Fruit fly (Drosophila melanogaster) whole organism, embryonic: ENCODE results near the gene Ctns.

Experiments used
- Asciz ChIP-seq: fragments of 200-800 bp; sonication (Bioruptor generic); optimal IDR thresholded peaks from 2 replicates; lab custom pipeline; 2017; ENCODE audit warnings: missing biosample characterization, mild to moderate bottlenecking, missing genetic modification characterization, missing genetic modification reagents
- Awh ChIP-seq: fragments of 200-800 bp; sonication (Bioruptor generic); IDR thresholded peaks from 2 replicates; pipeline ENCODE4, ENCODE4 v1.3.6; 2022; ENCODE audit warnings: missing biosample characterization, missing genetic modification characterization
- C15 ChIP-seq: fragments of 200-800 bp; sonication (Bioruptor generic); IDR thresholded peaks from 3 replicates; pipeline ENCODE4 v1.3.6; 2022; ENCODE audit warnings: missing biosample characterization, missing genetic modification characterization
- CG11247 ChIP-seq: fragments of 200-800 bp; sonication (Bioruptor generic); IDR thresholded peaks from 2 replicates; pipeline ENCODE4 v1.3.6; 2022; ENCODE audit warnings: missing biosample characterization, missing genetic modification characterization
- CG11504 ChIP-seq: fragments of 200-800 bp; sonication (Bioruptor generic); optimal IDR thresholded peaks from 3 replicates; lab custom pipeline; 2019; ENCODE audit warnings: missing biosample characterization, mild to moderate bottlenecking, missing genetic modification characterization, moderate library complexity
- CG12219 ChIP-seq: fragments of 200-800 bp; sonication (Bioruptor generic); optimal IDR thresholded peaks from 3 replicates; lab custom pipeline; 2018; ENCODE audit warnings: missing biosample characterization, mild to moderate bottlenecking, missing genetic modification characterization
- CG12236 ChIP-seq: fragments of 200-800 bp; sonication (Bioruptor generic); optimal IDR thresholded peaks from 2 replicates; lab custom pipeline; 2016; ENCODE audit warnings: missing biosample characterization, missing genetic modification characterization
- CG2199 ChIP-seq: fragments of 200-800 bp; sonication (Bioruptor generic); IDR thresholded peaks from 3 replicates; pipeline ENCODE4 v1.3.6; 2022; ENCODE audit warnings: missing biosample characterization, missing genetic modification characterization
- CG2712 ChIP-seq: fragments of 200-800 bp; optimal IDR thresholded peaks from 3 replicates; lab custom pipeline; 2019; ENCODE audit warnings: missing biosample characterization, mild to moderate bottlenecking, missing genetic modification characterization, moderate library complexity
- CG3838 ChIP-seq: fragments of 200-800 bp; sonication (Bioruptor generic); optimal IDR thresholded peaks from 3 replicates; lab custom pipeline; 2016; ENCODE audit warnings: missing biosample characterization, missing genetic modification characterization
- CG5180 ChIP-seq: fragments of 200-800 bp; sonication (Bioruptor generic); optimal IDR thresholded peaks from 3 replicates; lab custom pipeline; 2017; ENCODE audit warnings: missing biosample characterization, missing genetic modification characterization, mild to moderate bottlenecking, moderate library complexity, missing genetic modification reagents
- CG6254 ChIP-seq: fragments of 200-800 bp; sonication (Bioruptor generic); optimal IDR thresholded peaks from 3 replicates; lab custom pipeline; 2017; ENCODE audit warnings: mild to moderate bottlenecking, missing biosample characterization, missing genetic modification reagents, missing genetic modification characterization
- CHES-1-like ChIP-seq: fragments of 200-800 bp; sonication (Bioruptor generic); optimal IDR thresholded peaks from 2 replicates; lab custom pipeline; 2016; ENCODE audit warnings: missing biosample characterization, missing genetic modification characterization
- D ChIP-seq, 2 experiments: fragments of 200-800 bp in 1 of 2; fragments of >200 bp in 1 of 2; sonication (Bioruptor generic) in 1 of 2; optimal IDR thresholded peaks; 2 replicates in 1 of 2; 3 replicates in 1 of 2; lab custom pipeline; 2017; ENCODE audit warnings: mild to moderate bottlenecking in 1 of 2, missing biosample characterization in 1 of 2, missing genetic modification characterization in 1 of 2, missing genetic modification reagents in 1 of 2
- Drgx ChIP-seq: fragments of 200-800 bp; sonication (Bioruptor generic); IDR thresholded peaks from 2 replicates; pipeline ENCODE4 v1.3.6; 2022; ENCODE audit warnings: missing biosample characterization, missing genetic modification characterization
- ERR ChIP-seq: fragments of 200-800 bp; sonication (Bioruptor generic); optimal IDR thresholded peaks from 2 replicates; lab custom pipeline; 2016; ENCODE audit warnings: missing biosample characterization, missing genetic modification characterization
- Fer3 ChIP-seq: fragments of 200-800 bp; sonication (Bioruptor generic); optimal IDR thresholded peaks from 2 replicates; lab custom pipeline; 2018; ENCODE audit warnings: missing biosample characterization, mild to moderate bottlenecking, missing genetic modification characterization, moderate library complexity
- Kr ChIP-seq: fragments of 200-800 bp; sonication (Bioruptor generic); optimal IDR thresholded peaks from 2 replicates; lab custom pipeline; 2017; ENCODE audit warnings: missing biosample characterization, mild to moderate bottlenecking, missing genetic modification characterization
- Lpt ChIP-seq: fragments of >200 bp; optimal IDR thresholded peaks from 2 replicates; lab custom pipeline; 2018; ENCODE audit warnings: missing biosample characterization, missing genetic modification characterization
- MBD-R2 ChIP-seq: fragments of 200-800 bp; sonication (Bioruptor generic); IDR thresholded peaks from 2 replicates; pipeline ENCODE4 v1.3.6; 2022; ENCODE audit warnings: missing biosample characterization, missing genetic modification characterization
- NK7.1 ChIP-seq: fragments of 200-800 bp; sonication (Bioruptor generic); optimal IDR thresholded peaks from 3 replicates; lab custom pipeline; 2016; ENCODE audit warnings: missing biosample characterization, missing genetic modification characterization
- NfI ChIP-seq: fragments of 200-800 bp; sonication (Bioruptor generic); optimal IDR thresholded peaks from 3 replicates; lab custom pipeline; 2018; ENCODE audit warnings: missing biosample characterization, mild to moderate bottlenecking, missing genetic modification characterization, moderate library complexity
- Six4 ChIP-seq: fragments of 200-800 bp; sonication (Bioruptor generic); optimal IDR thresholded peaks from 2 replicates; lab custom pipeline; 2016; ENCODE audit warnings: missing biosample characterization, missing genetic modification characterization
- Trl ChIP-seq, 3 experiments: fragments of >200 bp in 2 of 3; fragments of 200-800 bp in 1 of 3; sonication (Bioruptor generic) in 1 of 3; optimal IDR thresholded peaks; 2 replicates in 1 of 3; 3 replicates in 2 of 3; lab custom pipeline; 2016 to 2017; ENCODE audit warnings: missing biosample characterization in 1 of 3, missing genetic modification characterization in 1 of 3
- ab ChIP-seq: fragments of 200-800 bp; sonication (Bioruptor generic); optimal IDR thresholded peaks from 2 replicates; lab custom pipeline; 2016; ENCODE audit warnings: missing biosample characterization, missing genetic modification characterization
- amos ChIP-seq: fragments of 200-800 bp; sonication (Bioruptor generic); IDR thresholded peaks from 2 replicates; pipeline ENCODE4 v1.3.6; 2022; ENCODE audit warnings: missing biosample characterization, missing genetic modification characterization; ENCODE audit not compliant: partially characterized antibody
- ap ChIP-seq: fragments of 200-800 bp; sonication (Bioruptor generic); IDR thresholded peaks from 2 replicates; pipeline ENCODE4 v1.3.6; 2022; ENCODE audit warnings: missing biosample characterization, missing genetic modification characterization
- ase ChIP-seq: fragments of 200-800 bp; sonication (Bioruptor generic); IDR thresholded peaks from 3 replicates; pipeline ENCODE4 v1.3.6; 2022; ENCODE audit warnings: missing biosample characterization, missing genetic modification characterization
- ato ChIP-seq: fragments of 200-800 bp; sonication (Bioruptor generic); IDR thresholded peaks from 2 replicates; pipeline ENCODE4 v1.3.6; 2022; ENCODE audit warnings: missing biosample characterization, missing genetic modification characterization; ENCODE audit not compliant: partially characterized antibody
- bbx ChIP-seq: fragments of 200-800 bp; sonication (Bioruptor generic); IDR thresholded peaks from 2 replicates; pipeline ENCODE4 v1.3.6; 2022; ENCODE audit warnings: missing biosample characterization, missing genetic modification characterization; ENCODE audit not compliant: partially characterized antibody
- chinmo ChIP-seq: fragments of 200-800 bp; sonication (Bioruptor generic); IDR thresholded peaks from 4 replicates; pipeline ENCODE4 v1.3.6; 2022; ENCODE audit warnings: missing biosample characterization, missing genetic modification characterization; ENCODE audit not compliant: partially characterized antibody
- da ChIP-seq: fragments of 200-800 bp; sonication (Bioruptor generic); optimal IDR thresholded peaks from 2 replicates; lab custom pipeline; 2016; ENCODE audit warnings: missing biosample characterization, missing genetic modification characterization
- dati ChIP-seq: fragments of 200-800 bp; sonication (Bioruptor generic); IDR thresholded peaks from 2 replicates; pipeline ENCODE4 v1.3.6; 2022; ENCODE audit warnings: missing biosample characterization, missing genetic modification characterization
- ewg ChIP-seq: fragments of 200-800 bp; sonication (Bioruptor generic); optimal IDR thresholded peaks from 3 replicates; lab custom pipeline; 2017; ENCODE audit warnings: mild to moderate bottlenecking, missing biosample characterization, missing genetic modification reagents, missing genetic modification characterization
- fd102C ChIP-seq: fragments of 200-800 bp; sonication (Bioruptor generic); optimal IDR thresholded peaks from 2 replicates; lab custom pipeline; 2018; ENCODE audit warnings: missing biosample characterization, mild to moderate bottlenecking, missing genetic modification characterization, moderate library complexity
- gfzf ChIP-seq: fragments of 200-800 bp; sonication (Bioruptor generic); optimal IDR thresholded peaks from 2 replicates; lab custom pipeline; 2016; ENCODE audit warnings: missing biosample characterization, mild to moderate bottlenecking, missing genetic modification characterization, moderate library complexity
- grau ChIP-seq: fragments of 200-800 bp; optimal IDR thresholded peaks from 3 replicates; lab custom pipeline; 2019; ENCODE audit warnings: missing biosample characterization, mild to moderate bottlenecking, missing genetic modification characterization, moderate library complexity
- gt ChIP-seq: fragments of 200-800 bp; sonication (Bioruptor generic); IDR thresholded peaks from 2 replicates; pipeline ENCODE4 v1.3.6; 2022; ENCODE audit warnings: missing biosample characterization, missing genetic modification characterization
- insv ChIP-seq, 2 experiments: fragments of 200-800 bp; sonication (Bioruptor generic); optimal IDR thresholded peaks; 3 replicates each; lab custom pipeline; 2016 to 2018; ENCODE audit warnings: missing biosample characterization in 2 of 2, missing genetic modification characterization in 2 of 2
- kni ChIP-seq: fragments of 200-800 bp; sonication (Bioruptor generic); optimal IDR thresholded peaks from 3 replicates; lab custom pipeline; 2017; ENCODE audit warnings: mild to moderate bottlenecking, missing biosample characterization, missing genetic modification reagents, missing genetic modification characterization
- lilli ChIP-seq: fragments of 200-800 bp; sonication (Bioruptor generic); optimal IDR thresholded peaks from 3 replicates; lab custom pipeline; 2016; ENCODE audit warnings: missing biosample characterization, missing genetic modification characterization
- pho ChIP-seq: fragments of 200-800 bp; sonication (Bioruptor generic); optimal IDR thresholded peaks from 2 replicates; lab custom pipeline; 2016; ENCODE audit warnings: missing biosample characterization, missing genetic modification characterization
- pita ChIP-seq: fragments of 200-800 bp; sonication (Bioruptor generic); optimal IDR thresholded peaks from 2 replicates; lab custom pipeline; 2017; ENCODE audit warnings: missing biosample characterization, mild to moderate bottlenecking, missing genetic modification characterization
- repo ChIP-seq: fragments of 200-800 bp; sonication (Bioruptor generic); optimal IDR thresholded peaks from 2 replicates; lab custom pipeline; 2016; ENCODE audit warnings: missing biosample characterization, missing genetic modification characterization
- shn ChIP-seq: fragments of 200-800 bp; sonication (Bioruptor generic); optimal IDR thresholded peaks from 3 replicates; lab custom pipeline; 2016; ENCODE audit warnings: missing biosample characterization, missing genetic modification characterization
- tio ChIP-seq: fragments of 200-800 bp; sonication (Bioruptor generic); optimal IDR thresholded peaks from 2 replicates; lab custom pipeline; 2017; ENCODE audit warnings: missing biosample characterization, missing genetic modification characterization, inconsistent platforms
- tna ChIP-seq: fragments of 200-800 bp; sonication (Bioruptor generic); IDR thresholded peaks from 2 replicates; pipeline ENCODE4 v1.3.6; 2022; ENCODE audit warnings: missing biosample characterization, missing genetic modification characterization; ENCODE audit not compliant: partially characterized antibody
- toy ChIP-seq: fragments of 200-800 bp; sonication (Bioruptor generic); IDR thresholded peaks from 2 replicates; pipeline ENCODE4 v1.3.6; 2022; ENCODE audit warnings: missing biosample characterization, missing genetic modification characterization
- yki ChIP-seq: fragments of >200 bp; optimal IDR thresholded peaks from 3 replicates; lab custom pipeline; 2018
- zfh2 ChIP-seq: fragments of 200-800 bp; sonication (Bioruptor generic); optimal IDR thresholded peaks from 2 replicates; lab custom pipeline; 2016; ENCODE audit warnings: missing biosample characterization, missing genetic modification characterization

Ctns gene

DNA sequence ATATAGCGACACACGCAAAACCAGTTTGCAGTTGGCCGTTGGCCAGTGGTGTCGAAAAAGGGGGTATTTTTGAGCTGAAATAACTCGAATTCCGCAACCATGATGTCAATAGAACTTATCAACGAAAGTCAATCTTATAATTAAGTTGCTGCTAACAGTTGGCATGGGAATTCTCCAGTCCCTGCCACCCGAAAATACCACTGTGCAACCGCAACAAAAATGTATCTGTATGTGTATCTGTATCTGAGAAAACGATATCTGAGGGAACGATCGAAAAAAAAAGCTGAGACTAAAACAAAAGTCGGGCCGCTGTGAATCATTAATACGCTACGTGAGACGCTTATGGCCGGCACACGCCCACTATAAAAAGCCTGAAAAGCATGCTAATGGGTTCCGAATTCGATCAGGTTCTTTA, 12.2 kb downstream of the Ctns start (continued):
- TF ChIP-seq Six4: no peak
- peak; percentile 48; the same call in 1 of the 2 replicates for TF ChIP-seq ap (GFP tag; lab: Robert Waterston, UW)
- no peak for TF ChIP-seq fd102C (GFP tag; lab: Kevin White, UChicago)
- TF ChIP-seq shn (GFP tag; lab: Kevin White, UChicago): peak; percentile 45
- no peak for TF ChIP-seq kni (GFP tag; lab: Kevin White, UChicago)
- TF ChIP-seq CG2712 (tag; lab: Kevin White, UChicago): peak; percentile 24
- no peak for TF ChIP-seq CG12236
- peak; percentile 56; the same call in 1 of the 2 replicates for TF ChIP-seq Awh
- TF ChIP-seq da (GFP tag; lab: Kevin White, UChicago): no peak
- peak; percentile 68 for TF ChIP-seq CG11504
- TF ChIP-seq Lpt (GFP tag; lab: Kevin White, UChicago): no peak
- TF ChIP-seq gfzf (GFP tag; lab: Kevin White, UChicago): no peak
- TF ChIP-seq grau (tag; lab: Kevin White, UChicago): peak; percentile 54
- peak; percentile 70 for TF ChIP-seq zfh2 (GFP tag; lab: Kevin White, UChicago)
- TF ChIP-seq Asciz: no peak
- peak; percentile 57 for TF ChIP-seq CG11247 (GFP tag; lab: Robert Waterston, UW)
- TF ChIP-seq yki (lab: Kevin White, UChicago): no peak
- TF ChIP-seq pho: peak; percentile 47
- TF ChIP-seq NK7.1 (GFP tag; lab: Kevin White, UChicago): no peak
- no peak for TF ChIP-seq MBD-R2 (GFP tag; lab: Robert Waterston, UW)
- peak; percentile 45; the same call in 1 of the 3 replicates for TF ChIP-seq ase
- no peak for TF ChIP-seq insv (GFP tag; optimal IDR thresholded peaks at IDR 0.05; lab: Kevin White, UChicago)
- TF ChIP-seq ab (GFP tag; lab: Kevin White, UChicago): no peak
- no peak for TF ChIP-seq tio (GFP tag; lab: Kevin White, UChicago)
- TF ChIP-seq CG3838 (GFP tag; lab: Kevin White, UChicago): no peak
- TF ChIP-seq toy (GFP tag; lab: Robert Waterston, UW): 0 out of 2 replicates have a peak, but pooled peaks have one; percentile 12
- TF ChIP-seq Drgx (GFP tag; lab: Robert Waterston, UW): peak; percentile 79
- no peak for TF ChIP-seq bbx (GFP tag; lab: Robert Waterston, UW)
- no peak for TF ChIP-seq pita (GFP tag; lab: Kevin White, UChicago)
- no peak for TF ChIP-seq ato (GFP tag; lab: Robert Waterston, UW)
- TF ChIP-seq CG6254: no peak
- TF ChIP-seq NfI: peak; percentile 50
- no peak for TF ChIP-seq amos
- no peak for TF ChIP-seq ewg (GFP tag; lab: Kevin White, UChicago)
- TF ChIP-seq CG2199 (GFP tag; lab: Robert Waterston, UW): no peak
- TF ChIP-seq tna (GFP tag; lab: Robert Waterston, UW): no peak
- no peak for TF ChIP-seq dati (GFP tag; lab: Robert Waterston, UW)
- no peak for TF ChIP-seq D (optimal IDR thresholded peaks at IDR 0.05; lab: Kevin White, UChicago)
- no peak for TF ChIP-seq D (GFP tag; optimal IDR thresholded peaks at IDR 0.05; lab: Kevin White, UChicago)
- TF ChIP-seq lilli (GFP tag; lab: Kevin White, UChicago): peak; percentile 68
- peak; percentile 51; the same call in 1 of the 4 replicates for TF ChIP-seq chinmo (GFP tag; lab: Robert Waterston, UW)
- TF ChIP-seq Trl (optimal IDR thresholded peaks at IDR 0.05; lab: Kevin White, UChicago): no peak
- no peak for TF ChIP-seq Trl (GFP tag; optimal IDR thresholded peaks at IDR 0.05; lab: Kevin White, UChicago)
- TF ChIP-seq Fer3 (tag; lab: Kevin White, UChicago): peak; percentile 51
- TF ChIP-seq CHES-1-like (GFP tag; lab: Kevin White, UChicago): peak; percentile 38
- 0 out of 3 replicates have a peak, but pooled peaks have one; percentile 23 for TF ChIP-seq C15 (GFP tag; lab: Robert Waterston, UW)
- no peak for TF ChIP-seq Kr (GFP tag; lab: Kevin White, UChicago)
- no peak for TF ChIP-seq CG5180 (GFP tag; lab: Kevin White, UChicago)
- no peak for TF ChIP-seq gt (GFP tag; lab: Robert Waterston, UW)
- no peak for TF ChIP-seq CG12219 (GFP tag; lab: Kevin White, UChicago)
- no peak for TF ChIP-seq ERR (GFP tag; lab: Kevin White, UChicago)
- TF ChIP-seq repo: peak; percentile 17
